Fruit fly (Drosophila melanogaster) S2 (cell line): ENCODE measurements around the gene CG18508.

Experiments
- CG8478 ChIP-seq: fragments of >200 bp; optimal IDR thresholded peaks from 2 replicates; lab custom pipeline; 2018
- CTCF ChIP-seq, 2 experiments: fragments of >200 bp; optimal IDR thresholded peaks; 2 replicates each; lab custom pipeline; 2018

dm6 chrX:3135620-3136019 is 37.3 kb downstream of the CG18508 start:
- no peak for TF ChIP-seq CTCF (optimal IDR thresholded peaks at IDR 0.05; lab: Kevin White, UChicago)
- TF ChIP-seq CG8478 (lab: Kevin White, UChicago) = no peak
